Worm (Caenorhabditis elegans) whole organism, young adult: ENCODE results near the gene C35A5.6.

Source experiments
- T26A5.8 ChIP-seq: sonication (generic microtip); optimal IDR thresholded peaks from 2 replicates; lab custom pipeline; 2016; ENCODE audit warnings: missing genetic modification characterization, missing compliant biosample characterization
- die-1 ChIP-seq: sonication (generic microtip); optimal IDR thresholded peaks from 2 replicates; lab custom pipeline; 2016; ENCODE audit warnings: missing genotype, mild to moderate bottlenecking, missing genetic modification characterization, missing compliant biosample characterization
- madf-6 ChIP-seq: fragments of 200-800 bp; sonication (Bioruptor generic); IDR thresholded peaks from 2 replicates; pipeline ENCODE4 v1.3.6; 2022; ENCODE audit warnings: missing genetic modification reagents, missing genetic modification characterization, missing compliant biosample characterization
- unc-130 ChIP-seq: sonication (generic microtip); optimal IDR thresholded peaks from 2 replicates; lab custom pipeline; 2016; ENCODE audit warnings: missing genetic modification reagents, missing genetic modification characterization, missing compliant biosample characterization

- TF ChIP-seq T26A5.8 (tag; lab: Kevin White, UChicago) (no peak), unc-130 (GFP tag; lab: Kevin White, UChicago) (no peak), die-1 (tag; lab: Kevin White, UChicago) (no peak), madf-6 (no peak)
Observed at ce11 chrV:10557094-10557493, 48.2 kb downstream of the C35A5.6 start.
